Fruit fly (Drosophila melanogaster): ENCODE results near the gene bchs.

- no peak for TF ChIP-seq org-1 (GFP tag; optimal IDR thresholded peaks at IDR 0.05)
- TF ChIP-seq zen2 (GFP tag; IDR thresholded peaks at IDR 0.05; ENCODE audit: partially characterized antibody) = no peak
Measured at dm6 chr2L:5959863-5960658, 53.1 kb downstream of the bchs start, which contains the start of gene Vm26Aa.
